Worm (Caenorhabditis elegans): ENCODE results near the gene alkb-1.

DNA sequence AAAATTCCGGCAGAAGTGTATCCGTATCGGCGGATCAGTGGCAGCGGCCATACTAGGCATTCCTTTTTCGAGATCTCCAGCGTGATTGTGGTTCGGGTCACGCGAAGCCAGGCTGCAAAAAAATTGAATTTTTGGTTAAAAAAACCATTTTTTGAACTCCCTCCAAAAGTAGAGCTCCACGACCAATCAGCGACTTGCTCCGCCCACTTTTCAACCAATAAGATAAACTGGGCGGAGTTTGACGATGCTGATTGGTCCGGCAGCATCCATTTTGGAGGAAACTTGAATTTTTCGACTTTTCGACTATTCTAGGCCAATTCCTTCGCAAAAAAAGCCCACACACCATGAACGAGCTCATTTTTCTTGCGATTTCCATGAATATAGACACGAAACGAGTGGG is 37.7 kb upstream of the alkb-1 start:
- TF ChIP-seq Y55F3AM.14 (GFP tag; optimal IDR thresholded peaks at IDR 0.05) (no peak), nhr-25 (tag; optimal IDR thresholded peaks at IDR 0.05) (no peak), nhr-11 (tag; optimal IDR thresholded peaks at IDR 0.05) (no peak), skn-1 (tag; optimal IDR thresholded peaks at IDR 0.05) (no peak), ama-1 (optimal IDR thresholded peaks at IDR 0.05) (no peak), elt-1 (tag; optimal IDR thresholded peaks at IDR 0.05) (no peak), ceh-16 (tag; optimal IDR thresholded peaks at IDR 0.05) (no peak), alr-1 (tag; optimal IDR thresholded peaks at IDR 0.05) (no peak), nhr-23 (tag; optimal IDR thresholded peaks at IDR 0.05) (no peak), snpc-4 (tag; optimal IDR thresholded peaks at IDR 0.05) (no peak), lin-39 (tag; optimal IDR thresholded peaks at IDR 0.05) (no peak), lin-13 (GFP tag; optimal IDR thresholded peaks at IDR 0.05) (no peak), blmp-1 (tag; optimal IDR thresholded peaks at IDR 0.05; ENCODE audit: insufficient read depth) (no peak), unc-62 (GFP tag; optimal IDR thresholded peaks at IDR 0.05) (no peak)
